Worm (Caenorhabditis elegans) whole organism, L2 larva: ENCODE data around the gene H37A05.4.

Experiments used
- ZK546.5 ChIP-seq: sonication (generic microtip); optimal IDR thresholded peaks from 2 replicates; lab custom pipeline; 2017; ENCODE audit warnings: missing biosample characterization, missing genetic modification characterization
- ama-1 ChIP-seq: fragments of 150-350 bp; optimal IDR thresholded peaks from 2 replicates; lab custom pipeline; 2018; ENCODE audit warnings: inconsistent platforms
- mab-5 ChIP-seq: fragments of 150-350 bp; optimal IDR thresholded peaks from 2 replicates; lab custom pipeline; 2014; ENCODE audit warnings: missing biosample characterization, missing genetic modification characterization
- mdl-1 ChIP-seq, 2 experiments: fragments of 150-350 bp in 1 of 2; sonication (generic microtip) in 1 of 2; optimal IDR thresholded peaks; 2 replicates each; lab custom pipeline; 2017; ENCODE audit warnings: missing biosample characterization in 2 of 2, missing genetic modification characterization in 2 of 2
- snpc-4 ChIP-seq: fragments of 150-350 bp; optimal IDR thresholded peaks from 2 replicates; lab custom pipeline; 2014; ENCODE audit warnings: missing biosample characterization, missing genetic modification characterization
- unc-62 ChIP-seq: fragments of 150-350 bp; optimal IDR thresholded peaks from 2 replicates; lab custom pipeline; 2014; ENCODE audit warnings: missing biosample characterization, missing genetic modification reagents, missing genetic modification characterization

- TF ChIP-seq unc-62 (GFP tag; lab: Kevin White, UChicago) (no peak), mdl-1 (tag; optimal IDR thresholded peaks at IDR 0.05; lab: Kevin White, UChicago) (no peak), mab-5 (no peak), ama-1 (lab: Kevin White, UChicago) (no peak), ZK546.5 (tag; lab: Kevin White, UChicago) (no peak), snpc-4 (tag; lab: Kevin White, UChicago) (no peak)
These were observed 18.8 kb upstream of the H37A05.4 start for ce11 chrV:13668337-13668736.
